Fruit fly (Drosophila melanogaster) whole organism, embryonic: ENCODE data around the gene Enoph.
A peak's percentile ranks its signal among the peaks of the same experiment; 100 is the strongest.

Source experiments
- Awh ChIP-seq: fragments of 200-800 bp; sonication (Bioruptor generic); IDR thresholded peaks from 2 replicates; pipeline ENCODE4, ENCODE4 v1.3.6; 2022; ENCODE audit warnings: missing biosample characterization, missing genetic modification characterization
- Blimp-1 ChIP-seq: fragments of 200-800 bp; sonication (Bioruptor generic); optimal IDR thresholded peaks from 3 replicates; lab custom pipeline; 2018; ENCODE audit warnings: missing biosample characterization, missing genetic modification characterization, mild to moderate bottlenecking, moderate library complexity, missing genetic modification reagents
- CG11504 ChIP-seq: fragments of 200-800 bp; sonication (Bioruptor generic); optimal IDR thresholded peaks from 3 replicates; lab custom pipeline; 2019; ENCODE audit warnings: missing biosample characterization, mild to moderate bottlenecking, missing genetic modification characterization, moderate library complexity
- CG12219 ChIP-seq: fragments of 200-800 bp; sonication (Bioruptor generic); optimal IDR thresholded peaks from 3 replicates; lab custom pipeline; 2018; ENCODE audit warnings: missing biosample characterization, mild to moderate bottlenecking, missing genetic modification characterization
- CG13123 ChIP-seq: fragments of 200-800 bp; sonication (Bioruptor generic); optimal IDR thresholded peaks from 2 replicates; lab custom pipeline; 2016; ENCODE audit warnings: missing biosample characterization, missing genetic modification characterization
- CG13775 ChIP-seq: fragments of 200-800 bp; sonication (Bioruptor generic); optimal IDR thresholded peaks from 3 replicates; lab custom pipeline; 2017; ENCODE audit warnings: missing biosample characterization, mild to moderate bottlenecking, missing genetic modification characterization
- CG14710 ChIP-seq: fragments of 200-800 bp; sonication (Bioruptor generic); optimal IDR thresholded peaks from 3 replicates; lab custom pipeline; 2019; ENCODE audit warnings: missing biosample characterization, mild to moderate bottlenecking, missing genetic modification characterization, moderate library complexity
- CG17912 ChIP-seq: fragments of 200-800 bp; sonication (Bioruptor generic); optimal IDR thresholded peaks from 2 replicates; lab custom pipeline; 2018; ENCODE audit warnings: missing biosample characterization, mild to moderate bottlenecking, missing genetic modification characterization
- CG2712 ChIP-seq: fragments of 200-800 bp; optimal IDR thresholded peaks from 3 replicates; lab custom pipeline; 2019; ENCODE audit warnings: missing biosample characterization, mild to moderate bottlenecking, missing genetic modification characterization, moderate library complexity
- CG33557 ChIP-seq: fragments of 200-800 bp; sonication (Bioruptor generic); optimal IDR thresholded peaks from 2 replicates; lab custom pipeline; 2019; ENCODE audit warnings: missing biosample characterization, mild to moderate bottlenecking, missing genetic modification characterization, moderate library complexity
- CG5953 ChIP-seq: fragments of 200-800 bp; sonication (Bioruptor generic); IDR thresholded peaks from 2 replicates; pipeline ENCODE4 v1.3.6; 2022; ENCODE audit warnings: missing biosample characterization, missing genetic modification characterization
- CG7357 ChIP-seq: fragments of 200-800 bp; sonication (Bioruptor generic); IDR thresholded peaks from 3 replicates; pipeline ENCODE4 v1.3.6; 2022; ENCODE audit warnings: missing biosample characterization, missing genetic modification characterization
- CG7839 ChIP-seq: fragments of 200-800 bp; sonication (Bioruptor generic); optimal IDR thresholded peaks from 3 replicates; lab custom pipeline; 2018; ENCODE audit warnings: missing biosample characterization, mild to moderate bottlenecking, missing genetic modification characterization, moderate library complexity
- CG8281 ChIP-seq: fragments of 200-800 bp; sonication (Bioruptor generic); optimal IDR thresholded peaks from 2 replicates; lab custom pipeline; 2018; ENCODE audit warnings: missing biosample characterization, mild to moderate bottlenecking, missing genetic modification characterization, moderate library complexity
- CG8388 ChIP-seq: fragments of 200-800 bp; sonication (Bioruptor generic); optimal IDR thresholded peaks from 2 replicates; lab custom pipeline; 2019; ENCODE audit warnings: missing biosample characterization, mild to moderate bottlenecking, missing genetic modification characterization, moderate library complexity
- CoRest ChIP-seq: fragments of 200-800 bp; sonication (Bioruptor generic); optimal IDR thresholded peaks from 3 replicates; lab custom pipeline; 2018; ENCODE audit warnings: missing biosample characterization, mild to moderate bottlenecking, missing genetic modification characterization, moderate library complexity
- D ChIP-seq, 2 experiments: fragments of 200-800 bp in 1 of 2; fragments of >200 bp in 1 of 2; sonication (Bioruptor generic) in 1 of 2; optimal IDR thresholded peaks; 2 replicates in 1 of 2; 3 replicates in 1 of 2; lab custom pipeline; 2017; ENCODE audit warnings: mild to moderate bottlenecking in 1 of 2, missing biosample characterization in 1 of 2, missing genetic modification characterization in 1 of 2, missing genetic modification reagents in 1 of 2
- ERR ChIP-seq: fragments of 200-800 bp; sonication (Bioruptor generic); optimal IDR thresholded peaks from 2 replicates; lab custom pipeline; 2016; ENCODE audit warnings: missing biosample characterization, missing genetic modification characterization
- HLH54F ChIP-seq: fragments of 200-800 bp; sonication (Bioruptor generic); optimal IDR thresholded peaks from 3 replicates; lab custom pipeline; 2016; ENCODE audit warnings: missing biosample characterization, missing genetic modification characterization
- Hr78 ChIP-seq, 2 experiments: fragments of 200-800 bp in 1 of 2; fragments of >200 bp in 1 of 2; sonication (Bioruptor generic) in 1 of 2; optimal IDR thresholded peaks; 2 replicates each; lab custom pipeline; 2017 to 2019; ENCODE audit warnings: missing biosample characterization in 2 of 2, missing genetic modification characterization in 2 of 2, mild to moderate bottlenecking in 1 of 2, moderate library complexity in 1 of 2
- MTF-1 ChIP-seq: fragments of 200-800 bp; sonication (Bioruptor generic); optimal IDR thresholded peaks from 2 replicates; lab custom pipeline; 2018; ENCODE audit warnings: missing biosample characterization, mild to moderate bottlenecking, missing genetic modification characterization, borderline replicate concordance
- Max ChIP-seq: fragments of 200-800 bp; sonication (Bioruptor generic); optimal IDR thresholded peaks from 2 replicates; lab custom pipeline; 2016; ENCODE audit warnings: missing biosample characterization, mild to moderate bottlenecking, missing genetic modification characterization
- Mrtf ChIP-seq: fragments of 200-800 bp; sonication (Bioruptor generic); IDR thresholded peaks from 3 replicates; pipeline ENCODE4 v1.3.6; 2022; ENCODE audit warnings: missing biosample characterization, missing genetic modification characterization
- Myb ChIP-seq: fragments of 200-800 bp; sonication (Bioruptor generic); optimal IDR thresholded peaks from 2 replicates; lab custom pipeline; 2016; ENCODE audit warnings: missing biosample characterization, missing genetic modification characterization
- Oaz ChIP-seq: fragments of 200-800 bp; sonication (Bioruptor generic); IDR thresholded peaks from 2 replicates; pipeline ENCODE4 v1.3.6; 2022; ENCODE audit warnings: missing biosample characterization, missing genetic modification characterization
- Ravus ChIP-seq: fragments of 200-800 bp; sonication (Bioruptor generic); IDR thresholded peaks from 2 replicates; pipeline ENCODE4 v1.3.6; 2022; ENCODE audit warnings: missing biosample characterization, missing genetic modification characterization
- Sin3A ChIP-seq: fragments of >200 bp; optimal IDR thresholded peaks from 2 replicates; lab custom pipeline; 2018
- Stat92E ChIP-seq, 3 experiments: fragments of >200 bp in 2 of 3; fragments of 200-800 bp in 1 of 3; sonication (Bioruptor generic) in 1 of 3; optimal IDR thresholded peaks; 2 replicates each; lab custom pipeline; 2017 to 2019; ENCODE audit warnings: missing biosample characterization in 3 of 3, missing genetic modification characterization in 3 of 3, mild to moderate bottlenecking in 1 of 3, moderate library complexity in 1 of 3
- Xrp1 ChIP-seq: fragments of 200-800 bp; sonication (Bioruptor generic); IDR thresholded peaks from 2 replicates; pipeline ENCODE4 v1.3.6; 2022; ENCODE audit warnings: missing biosample characterization, missing genetic modification characterization
- bsh ChIP-seq, 2 experiments: fragments of 200-800 bp; sonication (Bioruptor generic); optimal IDR thresholded peaks; 2 replicates each; lab custom pipeline; 2017 to 2018; ENCODE audit warnings: mild to moderate bottlenecking in 2 of 2, missing biosample characterization in 2 of 2, missing genetic modification characterization in 2 of 2, moderate library complexity in 1 of 2
- chm ChIP-seq: fragments of 200-800 bp; sonication (Bioruptor generic); IDR thresholded peaks from 2 replicates; pipeline ENCODE4 v1.3.6; 2022; ENCODE audit warnings: missing biosample characterization, missing genetic modification characterization
- dan ChIP-seq: fragments of 200-800 bp; sonication (Bioruptor generic); IDR thresholded peaks from 2 replicates; pipeline ENCODE4 v1.3.6; 2022; ENCODE audit warnings: missing biosample characterization, missing genetic modification characterization
- dati ChIP-seq: fragments of 200-800 bp; sonication (Bioruptor generic); IDR thresholded peaks from 2 replicates; pipeline ENCODE4 v1.3.6; 2022; ENCODE audit warnings: missing biosample characterization, missing genetic modification characterization
- dmrt11E ChIP-seq: fragments of 200-800 bp; sonication (Bioruptor generic); optimal IDR thresholded peaks from 3 replicates; lab custom pipeline; 2018; ENCODE audit warnings: missing biosample characterization, mild to moderate bottlenecking, missing genetic modification characterization, moderate library complexity
- dysf ChIP-seq: fragments of 200-800 bp; sonication (Bioruptor generic); IDR thresholded peaks from 3 replicates; pipeline ENCODE4 v1.3.6; 2022; ENCODE audit warnings: missing biosample characterization, missing genetic modification characterization
- gfzf ChIP-seq: fragments of 200-800 bp; sonication (Bioruptor generic); optimal IDR thresholded peaks from 2 replicates; lab custom pipeline; 2016; ENCODE audit warnings: missing biosample characterization, mild to moderate bottlenecking, missing genetic modification characterization, moderate library complexity
- gsb-n ChIP-seq: fragments of 200-800 bp; sonication (Bioruptor generic); optimal IDR thresholded peaks from 3 replicates; lab custom pipeline; 2018; ENCODE audit warnings: missing biosample characterization, mild to moderate bottlenecking, missing genetic modification characterization
- h ChIP-seq: fragments of >200 bp; optimal IDR thresholded peaks from 2 replicates; lab custom pipeline; 2017
- ind ChIP-seq: fragments of 200-800 bp; sonication (Bioruptor generic); optimal IDR thresholded peaks from 3 replicates; lab custom pipeline; 2016; ENCODE audit warnings: missing biosample characterization, missing genetic modification characterization
- insv ChIP-seq, 2 experiments: fragments of 200-800 bp; sonication (Bioruptor generic); optimal IDR thresholded peaks; 3 replicates each; lab custom pipeline; 2016 to 2018; ENCODE audit warnings: missing biosample characterization in 2 of 2, missing genetic modification characterization in 2 of 2
- nau ChIP-seq: fragments of 200-800 bp; sonication (Bioruptor generic); optimal IDR thresholded peaks from 3 replicates; lab custom pipeline; 2017; ENCODE audit warnings: missing biosample characterization, mild to moderate bottlenecking, missing genetic modification characterization, missing genetic modification reagents
- pita ChIP-seq: fragments of 200-800 bp; sonication (Bioruptor generic); optimal IDR thresholded peaks from 2 replicates; lab custom pipeline; 2017; ENCODE audit warnings: missing biosample characterization, mild to moderate bottlenecking, missing genetic modification characterization
- pzg ChIP-seq: fragments of 200-800 bp; sonication (Bioruptor generic); optimal IDR thresholded peaks from 3 replicates; lab custom pipeline; 2018; ENCODE audit warnings: missing biosample characterization, mild to moderate bottlenecking, missing genetic modification characterization, moderate library complexity
- run ChIP-seq: fragments of 200-800 bp; sonication (Bioruptor generic); optimal IDR thresholded peaks from 3 replicates; lab custom pipeline; 2018; ENCODE audit warnings: missing biosample characterization, mild to moderate bottlenecking, missing genetic modification characterization
- stwl ChIP-seq: fragments of 200-800 bp; sonication (Bioruptor generic); optimal IDR thresholded peaks from 3 replicates; lab custom pipeline; 2018; ENCODE audit warnings: missing biosample characterization, mild to moderate bottlenecking, missing genetic modification characterization, moderate library complexity
- ttk ChIP-seq: fragments of 200-800 bp; sonication (Bioruptor generic); IDR thresholded peaks from 2 replicates; pipeline ENCODE4 v2.1.2; 2022; ENCODE audit warnings: missing biosample characterization, missing genetic modification characterization
- usp ChIP-seq: fragments of >200 bp; optimal IDR thresholded peaks from 2 replicates; lab custom pipeline; 2017; ENCODE audit warnings: missing biosample characterization, missing genetic modification characterization
- vfl ChIP-seq: fragments of 200-800 bp; sonication (Bioruptor generic); optimal IDR thresholded peaks from 2 replicates; lab custom pipeline; 2016; ENCODE audit warnings: missing biosample characterization, missing genetic modification characterization
- vvl ChIP-seq: fragments of 200-800 bp; sonication (Bioruptor generic); IDR thresholded peaks from 2 replicates; pipeline ENCODE4 v1.3.6; 2022; ENCODE audit warnings: missing biosample characterization, missing genetic modification characterization

Enoph gene

dm6 chr3R:5283360-5283963, 27.0 kb upstream of the Enoph start (continued):
- peak; percentile 92 for TF ChIP-seq CG2712 (tag; lab: Kevin White, UChicago)
- peak; percentile 93 for TF ChIP-seq CG7839 (tag; lab: Kevin White, UChicago)
- peak; percentile 73; the same call in 2 of the 3 replicates for TF ChIP-seq Mrtf (GFP tag; lab: Robert Waterston, UW)
- TF ChIP-seq Sin3A (lab: Kevin White, UChicago): no peak
- TF ChIP-seq CG11504 (tag; lab: Kevin White, UChicago): peak; percentile 99
- peak; percentile 75 for TF ChIP-seq MTF-1 (GFP tag; lab: Kevin White, UChicago)
- peak; percentile 78 for TF ChIP-seq CG7357 (GFP tag; lab: Robert Waterston, UW)
- no peak for TF ChIP-seq D (optimal IDR thresholded peaks at IDR 0.05; lab: Kevin White, UChicago)
- peak; percentile 92 for TF ChIP-seq D (GFP tag; optimal IDR thresholded peaks at IDR 0.05; lab: Kevin White, UChicago)
- peak; percentile 7 to 66 for TF ChIP-seq insv (GFP tag; optimal IDR thresholded peaks at IDR 0.05; lab: Kevin White, UChicago)
- TF ChIP-seq ttk (GFP tag; lab: Robert Waterston, UW): peak; percentile 66
- TF ChIP-seq Myb (GFP tag; lab: Kevin White, UChicago): peak; percentile 82
- TF ChIP-seq CG33557 (GFP tag; lab: Kevin White, UChicago): peak; percentile 39
- TF ChIP-seq h (lab: Kevin White, UChicago): no peak
- TF ChIP-seq gsb-n (tag; lab: Kevin White, UChicago): peak; percentile 76
- TF ChIP-seq Blimp-1 (GFP tag; lab: Kevin White, UChicago): peak; percentile 90
- peak; percentile 80 for TF ChIP-seq CG5953 (GFP tag; lab: Robert Waterston, UW)
- peak; percentile 74 to 91 for TF ChIP-seq bsh (GFP tag; optimal IDR thresholded peaks at IDR 0.05; lab: Kevin White, UChicago)
- peak; percentile 90 for TF ChIP-seq Max (GFP tag; lab: Kevin White, UChicago)
- peak in 1 of 2 experiments; percentile 84 for TF ChIP-seq Hr78 (GFP tag; optimal IDR thresholded peaks at IDR 0.05; lab: Kevin White, UChicago)
- peak; percentile 91 for TF ChIP-seq ind
- TF ChIP-seq Oaz (GFP tag; lab: Robert Waterston, UW): peak; percentile 73
- TF ChIP-seq stwl: no peak
- TF ChIP-seq CG12219 (GFP tag; lab: Kevin White, UChicago): peak; percentile 90
- peak; percentile 92 for TF ChIP-seq dysf
- peak; percentile 92 for TF ChIP-seq HLH54F
- peak; percentile 94 for TF ChIP-seq nau (GFP tag; lab: Kevin White, UChicago)
- TF ChIP-seq Awh (GFP tag; lab: Robert Waterston, UW): peak; percentile 86
- no peak for TF ChIP-seq dan (GFP tag; lab: Robert Waterston, UW)
- TF ChIP-seq Stat92E (GFP tag; optimal IDR thresholded peaks at IDR 0.05; lab: Kevin White, UChicago): peak in 1 of 3 experiments; percentile 10
- peak; percentile 90 for TF ChIP-seq CG13775 (GFP tag; lab: Kevin White, UChicago)
- TF ChIP-seq vfl (GFP tag; lab: Kevin White, UChicago): peak; percentile 78
- no peak for TF ChIP-seq gfzf (GFP tag; lab: Kevin White, UChicago)
- peak; percentile 54 for TF ChIP-seq dmrt11E (tag; lab: Kevin White, UChicago)
- peak; percentile 94 for TF ChIP-seq CoRest
- TF ChIP-seq CG13123 (GFP tag; lab: Kevin White, UChicago): peak; percentile 58
- TF ChIP-seq dati (GFP tag; lab: Robert Waterston, UW): peak; percentile 46; the same call in 1 of the 2 replicates
- TF ChIP-seq CG17912 (GFP tag; lab: Kevin White, UChicago): peak; percentile 77
- TF ChIP-seq Xrp1 (GFP tag; lab: Robert Waterston, UW): peak; percentile 84
- TF ChIP-seq CG14710 (tag; lab: Kevin White, UChicago): peak; percentile 84
- peak; percentile 88 for TF ChIP-seq vvl (GFP tag; lab: Robert Waterston, UW)
- peak; percentile 90 for TF ChIP-seq run (tag; lab: Kevin White, UChicago)
- TF ChIP-seq CG8281: peak; percentile 76
- peak; percentile 9 for TF ChIP-seq pzg (GFP tag; lab: Kevin White, UChicago)
- TF ChIP-seq usp (GFP tag; lab: Kevin White, UChicago): no peak
- no peak; the same call in 1 of the 2 replicates for TF ChIP-seq Ravus (GFP tag; lab: Robert Waterston, UW)
- peak; percentile 99 for TF ChIP-seq CG8388 (GFP tag; lab: Kevin White, UChicago)
- no peak for TF ChIP-seq pita
- TF ChIP-seq chm (GFP tag; lab: Robert Waterston, UW): peak; percentile 72
- TF ChIP-seq ERR (GFP tag; lab: Kevin White, UChicago): peak; percentile 88
